Worm (Caenorhabditis elegans) whole organism, young adult: ENCODE data around the gene Y38H6C.9.
A peak's percentile ranks its signal among the peaks of the same experiment; 100 is the strongest.

Experiments used
- B0019.2 ChIP-seq: fragments of 200-800 bp; sonication (Bioruptor generic); conservative IDR thresholded peaks from 2 replicates; pipeline ENCODE4 v1.3.6; 2022; ENCODE audit warnings: missing genetic modification reagents, missing genetic modification characterization, missing compliant biosample characterization
- B0035.1 ChIP-seq: sonication (generic microtip); optimal IDR thresholded peaks from 2 replicates; lab custom pipeline; 2016; ENCODE audit warnings: missing genetic modification characterization, mild to moderate bottlenecking, missing compliant biosample characterization, missing genotype, missing genetic modification reagents
- C06A6.2 ChIP-seq: fragments of 200-800 bp; sonication (Bioruptor generic); conservative IDR thresholded peaks from 2 replicates; pipeline ENCODE4 v1.3.6; 2022; ENCODE audit warnings: missing genetic modification characterization, missing compliant biosample characterization
- F33H1.4 ChIP-seq: fragments of 200-800 bp; sonication (Bioruptor generic); IDR thresholded peaks from 2 replicates; pipeline ENCODE4 v1.3.6; 2022; ENCODE audit warnings: missing genetic modification reagents, missing genetic modification characterization, missing compliant biosample characterization
- F39B2.1 ChIP-seq: fragments of 200-800 bp; sonication (Bioruptor generic); IDR thresholded peaks from 2 replicates; pipeline ENCODE4 v1.3.6; 2022; ENCODE audit warnings: missing genetic modification reagents, missing genetic modification characterization, missing compliant biosample characterization
- F57A8.1 ChIP-seq: fragments of 200-800 bp; sonication (Bioruptor generic); optimal IDR thresholded peaks from 2 replicates; lab custom pipeline; 2018; ENCODE audit warnings: mild to moderate bottlenecking, missing genetic modification characterization, moderate library complexity, missing compliant biosample characterization
- T07F8.4 ChIP-seq: sonication (generic microtip); optimal IDR thresholded peaks from 2 replicates; lab custom pipeline; 2016; ENCODE audit warnings: mild to moderate bottlenecking, missing genetic modification characterization, moderate library complexity, missing compliant biosample characterization
- Y56A3A.18 ChIP-seq: fragments of 200-800 bp; sonication (Bioruptor generic); IDR thresholded peaks from 2 replicates; pipeline ENCODE4 v1.3.6; 2022; ENCODE audit warnings: missing genetic modification reagents, missing genetic modification characterization, missing compliant biosample characterization
- Y67H2A.10 ChIP-seq: fragments of 200-800 bp; sonication (Bioruptor generic); conservative IDR thresholded peaks from 2 replicates; pipeline ENCODE4 v1.3.6; 2022; ENCODE audit warnings: missing genetic modification reagents, missing genetic modification characterization, missing compliant biosample characterization
- Y95B8A.8 ChIP-seq: fragments of 200-800 bp; sonication (Bioruptor generic); IDR thresholded peaks from 2 replicates; pipeline ENCODE4 v1.3.6; 2022; ENCODE audit warnings: missing genetic modification reagents, missing genetic modification characterization, missing compliant biosample characterization
- akir-1 ChIP-seq: fragments of 200-800 bp; sonication (Bioruptor generic); optimal IDR thresholded peaks from 2 replicates; lab custom pipeline; 2018; ENCODE audit warnings: mild to moderate bottlenecking, missing genetic modification characterization, moderate library complexity, missing compliant biosample characterization
- ama-1 ChIP-seq, 3 experiments: fragments of 150-350 bp in 1 of 3; sonication (generic microtip) in 2 of 3; optimal IDR thresholded peaks; 2 replicates each; lab custom pipeline; 2014 to 2018; ENCODE audit warnings: missing biosample characterization in 2 of 3, missing genetic modification characterization in 2 of 3, missing genetic modification reagents in 2 of 3
- attf-5 ChIP-seq: fragments of 200-800 bp; sonication (Bioruptor generic); optimal IDR thresholded peaks from 2 replicates; lab custom pipeline; 2018; ENCODE audit warnings: mild to moderate bottlenecking, missing genetic modification characterization, missing compliant biosample characterization
- bed-1 ChIP-seq: fragments of 200-800 bp; sonication (Bioruptor generic); IDR thresholded peaks from 2 replicates; pipeline ENCODE4 v1.3.6; 2022; ENCODE audit warnings: missing genetic modification reagents, missing genetic modification characterization, missing compliant biosample characterization
- bed-2 ChIP-seq: fragments of 200-800 bp; sonication (Bioruptor generic); IDR thresholded peaks from 2 replicates; pipeline ENCODE4 v1.3.6; 2022; ENCODE audit warnings: missing genetic modification reagents, missing genetic modification characterization, missing compliant biosample characterization
- chd-7 ChIP-seq: sonication (generic microtip); optimal IDR thresholded peaks from 2 replicates; lab custom pipeline; 2016; ENCODE audit warnings: mild to moderate bottlenecking, missing genetic modification characterization, moderate library complexity, missing compliant biosample characterization
- dox-1 ChIP-seq: fragments of 200-800 bp; sonication (Bioruptor generic); IDR thresholded peaks from 2 replicates; pipeline ENCODE4 v1.3.6; 2022; ENCODE audit warnings: missing genetic modification reagents, missing genetic modification characterization, missing compliant biosample characterization
- efl-1 ChIP-seq: fragments of 150-350 bp; optimal IDR thresholded peaks from 2 replicates; lab custom pipeline; 2014; ENCODE audit warnings: missing biosample characterization, missing genetic modification reagents, missing genetic modification characterization
- egl-44 ChIP-seq: fragments of 200-800 bp; sonication (Bioruptor generic); IDR thresholded peaks from 2 replicates; pipeline ENCODE4 v1.3.6; 2022; ENCODE audit warnings: missing genetic modification reagents, missing genetic modification characterization, missing compliant biosample characterization
- egrh-3 ChIP-seq: fragments of 200-800 bp; sonication (Bioruptor generic); IDR thresholded peaks from 2 replicates; pipeline ENCODE4 v1.3.6; 2022; ENCODE audit warnings: missing genetic modification reagents, missing genetic modification characterization, missing compliant biosample characterization
- him-1 ChIP-seq: sonication (generic microtip); optimal IDR thresholded peaks from 2 replicates; lab custom pipeline; 2016; ENCODE audit warnings: missing genotype, missing genetic modification reagents, missing genetic modification characterization, missing compliant biosample characterization
- hlh-12 ChIP-seq: sonication (generic microtip); optimal IDR thresholded peaks from 2 replicates; lab custom pipeline; 2016; ENCODE audit warnings: missing genetic modification characterization, missing compliant biosample characterization
- hlh-26 ChIP-seq: fragments of 200-800 bp; sonication (Bioruptor generic); conservative IDR thresholded peaks from 2 replicates; pipeline ENCODE4 v1.3.6; 2022; ENCODE audit warnings: missing genetic modification reagents, missing genetic modification characterization, missing compliant biosample characterization
- hrde-1 ChIP-seq: sonication (generic microtip); optimal IDR thresholded peaks from 2 replicates; lab custom pipeline; 2016; ENCODE audit warnings: missing genetic modification characterization, mild to moderate bottlenecking, missing compliant biosample characterization, moderate library complexity, missing genotype, missing genetic modification reagents, borderline replicate concordance
- hsf-1 ChIP-seq: fragments of 200-800 bp; sonication (Bioruptor generic); IDR thresholded peaks from 2 replicates; pipeline ENCODE4 v1.3.6; 2022; ENCODE audit warnings: missing genetic modification reagents, missing genetic modification characterization, missing compliant biosample characterization
- let-607 ChIP-seq, 2 experiments: fragments of 200-800 bp in 1 of 2; sonication (Bioruptor generic) in 1 of 2; sonication (generic microtip) in 1 of 2; optimal IDR thresholded peaks; 2 replicates each; lab custom pipeline; 2016 to 2018; ENCODE audit warnings: mild to moderate bottlenecking in 2 of 2, missing compliant biosample characterization in 2 of 2, missing genetic modification characterization in 2 of 2, moderate library complexity in 2 of 2, missing genotype in 1 of 2
- lir-1 ChIP-seq: fragments of 200-800 bp; sonication (Bioruptor generic); conservative IDR thresholded peaks from 2 replicates; pipeline ENCODE4 v1.3.6; 2022; ENCODE audit warnings: missing genetic modification reagents, missing genetic modification characterization, missing compliant biosample characterization
- lsl-1 ChIP-seq: fragments of 200-800 bp; sonication (Bioruptor generic); optimal IDR thresholded peaks from 2 replicates; lab custom pipeline; 2018; ENCODE audit warnings: mild to moderate bottlenecking, missing genetic modification characterization, moderate library complexity, missing compliant biosample characterization
- lsy-27 ChIP-seq: sonication (generic microtip); optimal IDR thresholded peaks from 2 replicates; lab custom pipeline; 2017; ENCODE audit warnings: missing genetic modification characterization, mild to moderate bottlenecking, missing compliant biosample characterization, antibody characterized with exemption, missing genotype, borderline replicate concordance; ENCODE audit not compliant: insufficient read depth
- madf-10 ChIP-seq: sonication (generic microtip); optimal IDR thresholded peaks from 2 replicates; lab custom pipeline; 2016; ENCODE audit warnings: mild to moderate bottlenecking, missing genetic modification characterization, missing compliant biosample characterization
- madf-3 ChIP-seq: fragments of 200-800 bp; sonication (Bioruptor generic); IDR thresholded peaks from 2 replicates; pipeline ENCODE4 v1.3.6; 2022; ENCODE audit warnings: missing genetic modification reagents, missing genetic modification characterization, missing compliant biosample characterization
- madf-8 ChIP-seq: fragments of 200-800 bp; sonication (Bioruptor generic); conservative IDR thresholded peaks from 2 replicates; pipeline ENCODE4 v1.3.6; 2022; ENCODE audit warnings: missing genetic modification reagents, missing genetic modification characterization, missing compliant biosample characterization
- mxl-1 ChIP-seq: sonication (generic microtip); optimal IDR thresholded peaks from 2 replicates; lab custom pipeline; 2016; ENCODE audit warnings: missing genetic modification characterization, missing compliant biosample characterization
- nfya-1 ChIP-seq: sonication (generic microtip); optimal IDR thresholded peaks from 2 replicates; lab custom pipeline; 2017; ENCODE audit warnings: antibody characterized with exemption, missing compliant biosample characterization, missing genetic modification characterization, borderline replicate concordance; ENCODE audit not compliant: insufficient read depth
- nhr-80 ChIP-seq: sonication (generic microtip); optimal IDR thresholded peaks from 2 replicates; lab custom pipeline; 2016; ENCODE audit warnings: missing genetic modification characterization, missing compliant biosample characterization
- pha-4 ChIP-seq: fragments of 150-350 bp; sonication (generic microtip); optimal IDR thresholded peaks from 2 replicates; lab custom pipeline; 2014; ENCODE audit warnings: missing biosample characterization, missing genetic modification reagents, missing genetic modification characterization
- rcor-1 ChIP-seq: fragments of 200-800 bp; sonication (Bioruptor generic); IDR thresholded peaks from 2 replicates; pipeline ENCODE4 v1.3.6; 2022; ENCODE audit warnings: missing genetic modification reagents, missing genetic modification characterization, missing compliant biosample characterization
- repo-1 ChIP-seq: sonication (generic microtip); optimal IDR thresholded peaks from 2 replicates; lab custom pipeline; 2017; ENCODE audit warnings: mild to moderate bottlenecking, missing genetic modification characterization, missing compliant biosample characterization
- snpc-1.1 ChIP-seq: sonication (generic microtip); optimal IDR thresholded peaks from 2 replicates; lab custom pipeline; 2017; ENCODE audit warnings: missing genetic modification characterization, mild to moderate bottlenecking, missing compliant biosample characterization, antibody characterized with exemption, moderate library complexity, missing genotype, missing genetic modification reagents; ENCODE audit not compliant: insufficient read depth
- snpc-3.4 ChIP-seq: sonication (generic microtip); optimal IDR thresholded peaks from 2 replicates; lab custom pipeline; 2017; ENCODE audit warnings: missing genetic modification characterization, mild to moderate bottlenecking, missing compliant biosample characterization, antibody characterized with exemption, moderate library complexity, missing genotype, missing genetic modification reagents
- snpc-4 ChIP-seq, 5 experiments: fragments of 150-350 bp in 1 of 5; sonication (generic microtip) in 4 of 5; optimal IDR thresholded peaks; 2 replicates each; lab custom pipeline; 2014 to 2018; ENCODE audit warnings: missing genetic modification characterization in 5 of 5, missing biosample characterization in 3 of 5, antibody characterized with exemption in 2 of 5, mild to moderate bottlenecking in 2 of 5, missing compliant biosample characterization in 2 of 5, missing genotype in 2 of 5, moderate library complexity in 2 of 5, missing genetic modification reagents in 1 of 5
- sptf-2 ChIP-seq: fragments of 200-800 bp; sonication (Bioruptor generic); optimal IDR thresholded peaks from 2 replicates; lab custom pipeline; 2018; ENCODE audit warnings: mild to moderate bottlenecking, missing genetic modification characterization, missing compliant biosample characterization
- tbx-9 ChIP-seq: sonication (generic microtip); optimal IDR thresholded peaks from 2 replicates; lab custom pipeline; 2016; ENCODE audit warnings: borderline replicate concordance, missing genetic modification characterization, inconsistent platforms, missing compliant biosample characterization
- unc-130 ChIP-seq: sonication (generic microtip); optimal IDR thresholded peaks from 2 replicates; lab custom pipeline; 2016; ENCODE audit warnings: missing genetic modification reagents, missing genetic modification characterization, missing compliant biosample characterization
- zim-3 ChIP-seq: sonication (generic microtip); optimal IDR thresholded peaks from 2 replicates; lab custom pipeline; 2017; ENCODE audit warnings: mild to moderate bottlenecking, missing genetic modification characterization, moderate library complexity, missing compliant biosample characterization

Y38H6C.9 gene

ce11 chrV:20497537-20497936 lies 24.5 kb downstream of the Y38H6C.9 start (continued):
- TF ChIP-seq pha-4 (tag; lab: Kevin White, UChicago) = no peak
- no peak for TF ChIP-seq akir-1 (GFP tag; lab: Kevin White, UChicago)
- no peak for TF ChIP-seq F39B2.1 (GFP tag; lab: Robert Waterston, UW)
- TF ChIP-seq C06A6.2 = no peak
- peak; percentile 4 for TF ChIP-seq zim-3 (tag; lab: Kevin White, UChicago)
- TF ChIP-seq F57A8.1 (GFP tag; lab: Kevin White, UChicago) = no peak
- TF ChIP-seq sptf-2 (GFP tag; lab: Kevin White, UChicago) = no peak
- peak; percentile 30 for TF ChIP-seq B0035.1
- no peak for TF ChIP-seq snpc-4 (GFP tag; optimal IDR thresholded peaks at IDR 0.05; lab: Kevin White, UChicago)
- TF ChIP-seq snpc-4 (tag; optimal IDR thresholded peaks at IDR 0.05; lab: Kevin White, UChicago) = peak in 1 of 4 experiments; percentile 23
- peak; percentile 53 for TF ChIP-seq efl-1 (GFP tag; lab: Kevin White, UChicago)
- TF ChIP-seq ama-1 (optimal IDR thresholded peaks at IDR 0.05; lab: Kevin White, UChicago) = no peak
- no peak for TF ChIP-seq ama-1 (GFP tag; optimal IDR thresholded peaks at IDR 0.05; lab: Kevin White, UChicago)
- no peak for TF ChIP-seq unc-130 (GFP tag; lab: Kevin White, UChicago)
- TF ChIP-seq nfya-1 (tag; lab: Kevin White, UChicago) = no peak
- peak in 1 of 2 experiments; percentile 72 for TF ChIP-seq let-607 (tag; optimal IDR thresholded peaks at IDR 0.05; lab: Kevin White, UChicago)
- no peak for TF ChIP-seq B0019.2 (GFP tag; lab: Robert Waterston, UW)
- TF ChIP-seq Y67H2A.10 (GFP tag; lab: Robert Waterston, UW) = no peak
- peak; percentile 54; the same call in 1 of the 2 replicates for TF ChIP-seq dox-1 (GFP tag; lab: Robert Waterston, UW)
- no peak for TF ChIP-seq attf-5
- 0 out of 2 replicates have a peak, but pooled peaks have one; percentile 60 for TF ChIP-seq bed-1 (GFP tag; lab: Robert Waterston, UW)
- TF ChIP-seq F33H1.4 (GFP tag; lab: Robert Waterston, UW) = 0 out of 2 replicates have a peak, but pooled peaks have one; percentile 14
- peak; percentile 59 for TF ChIP-seq madf-8 (GFP tag; lab: Robert Waterston, UW)
- peak; percentile 14; the same call in 1 of the 2 replicates for TF ChIP-seq lir-1 (GFP tag; lab: Robert Waterston, UW)
- no peak for TF ChIP-seq hlh-26 (GFP tag; lab: Robert Waterston, UW)
- no peak for TF ChIP-seq hlh-12
- no peak for TF ChIP-seq tbx-9
- TF ChIP-seq egl-44 (GFP tag; lab: Robert Waterston, UW) = no peak; the same call in 1 of the 2 replicates
- no peak for TF ChIP-seq T07F8.4
- TF ChIP-seq snpc-1.1 (tag; lab: Kevin White, UChicago) = no peak
- peak; percentile 71 for TF ChIP-seq chd-7 (tag; lab: Kevin White, UChicago)
- no peak for TF ChIP-seq snpc-3.4 (tag; lab: Kevin White, UChicago)
- no peak for TF ChIP-seq him-1
- peak; percentile 66 for TF ChIP-seq Y56A3A.18 (GFP tag; lab: Robert Waterston, UW)
- peak; percentile 61 for TF ChIP-seq nhr-80
- TF ChIP-seq lsy-27 (tag; lab: Kevin White, UChicago) = no peak
- no peak for TF ChIP-seq egrh-3 (GFP tag; lab: Robert Waterston, UW)
- no peak for TF ChIP-seq lsl-1 (GFP tag; lab: Kevin White, UChicago)
- TF ChIP-seq mxl-1 = no peak
- 0 out of 2 replicates have a peak, but pooled peaks have one; percentile 21 for TF ChIP-seq rcor-1
- peak; percentile 92 for TF ChIP-seq repo-1 (tag; lab: Kevin White, UChicago)
- TF ChIP-seq hsf-1 (GFP tag; lab: Robert Waterston, UW) = peak; percentile 51; the same call in 1 of the 2 replicates
- no peak for TF ChIP-seq bed-2 (GFP tag; lab: Robert Waterston, UW)
- no peak for TF ChIP-seq hrde-1 (tag; lab: Kevin White, UChicago)
- TF ChIP-seq Y95B8A.8 = 0 out of 2 replicates have a peak, but pooled peaks have one; percentile 56
- 0 out of 2 replicates have a peak, but pooled peaks have one; percentile 51 for TF ChIP-seq madf-3
- TF ChIP-seq madf-10 = peak; percentile 49
